Fruit fly (Drosophila melanogaster): ENCODE measurements around the gene Trc8.
A peak's percentile ranks its signal among the peaks of the same experiment; 100 is the strongest.

Trc8 gene

dm6 chr3R:29489209-29489608 is 14.4 kb downstream of the Trc8 start, which contains the start of the genes CG2321 and CG2006:
TSS of gene CG2321 (minus strand) at chr3R:29489265.
TSS of gene CG2006 (plus strand) at chr3R:29489468.
- TF ChIP-seq sisA (GFP tag; IDR thresholded peaks at IDR 0.05) = peak; percentile 62
- TF ChIP-seq tll (GFP tag; optimal IDR thresholded peaks at IDR 0.05) = peak in 1 of 2 experiments; percentile 74
- TF ChIP-seq CG15073 (GFP tag; optimal IDR thresholded peaks at IDR 0.05) = no peak
- TF ChIP-seq Dip2 (GFP tag; IDR thresholded peaks at IDR 0.05) = no peak
- peak; percentile 76 for TF ChIP-seq Vsx1 (GFP tag; optimal IDR thresholded peaks at IDR 0.05)
- TF ChIP-seq CG11093 (GFP tag; IDR thresholded peaks at IDR 0.05) = 0 out of 3 replicates have a peak, but pooled peaks have one; percentile 23
- TF ChIP-seq pnt (GFP tag; optimal IDR thresholded peaks at IDR 0.05) = peak; percentile 11
- no peak for TF ChIP-seq h (optimal IDR thresholded peaks at IDR 0.05)
- peak; percentile 19 for TF ChIP-seq CG18011 (GFP tag; optimal IDR thresholded peaks at IDR 0.05)
- TF ChIP-seq CG14050 (GFP tag; IDR thresholded peaks at IDR 0.05) = peak; percentile 40; the same call in 2 of the 3 replicates
- TF ChIP-seq E2f2 (GFP tag; IDR thresholded peaks at IDR 0.05) = peak; percentile 85
- peak; percentile 31; the same call in 1 of the 2 replicates for TF ChIP-seq Adf1 (GFP tag; IDR thresholded peaks at IDR 0.05)
- no peak for TF ChIP-seq emc (GFP tag; optimal IDR thresholded peaks at IDR 0.05)
- TF ChIP-seq CG31224 (GFP tag; IDR thresholded peaks at IDR 0.05) = 0 out of 2 replicates have a peak, but pooled peaks have one; percentile 5
- TF ChIP-seq CG16815 (GFP tag; optimal IDR thresholded peaks at IDR 0.05) = no peak
- peak; percentile 79 for TF ChIP-seq Xrp1 (GFP tag; IDR thresholded peaks at IDR 0.05)
- no peak for TF ChIP-seq sr (GFP tag; IDR thresholded peaks at IDR 0.05)
- TF ChIP-seq CG9609 (GFP tag; optimal IDR thresholded peaks at IDR 0.05) = no peak
- no peak for TF ChIP-seq da (GFP tag; optimal IDR thresholded peaks at IDR 0.05)
- TF ChIP-seq CG10959 (GFP tag; IDR thresholded peaks at IDR 0.05) = peak; percentile 54; the same call in 1 of the 2 replicates
- TF ChIP-seq Gsc (GFP tag; IDR thresholded peaks at IDR 0.05) = no peak
- TF ChIP-seq NK7.1 (GFP tag; optimal IDR thresholded peaks at IDR 0.05) = no peak
- peak; percentile 99 for TF ChIP-seq wek (GFP tag; optimal IDR thresholded peaks at IDR 0.05)
- TF ChIP-seq org-1 (GFP tag; optimal IDR thresholded peaks at IDR 0.05) = no peak
- TF ChIP-seq Asciz (GFP tag; optimal IDR thresholded peaks at IDR 0.05) = no peak
- TF ChIP-seq CG2202 (tag; optimal IDR thresholded peaks at IDR 0.05) = no peak
- TF ChIP-seq CG2199 (GFP tag; IDR thresholded peaks at IDR 0.05) = peak; percentile 57; the same call in 1 of the 3 replicates
- TF ChIP-seq CG7987 (GFP tag; optimal IDR thresholded peaks at IDR 0.05) = no peak
- no peak for TF ChIP-seq cad (GFP tag; optimal IDR thresholded peaks at IDR 0.05)
- peak; percentile 53 for TF ChIP-seq CG10979 (tag; optimal IDR thresholded peaks at IDR 0.05)
- peak; percentile 2 for TF ChIP-seq CG4820 (GFP tag; optimal IDR thresholded peaks at IDR 0.05)
- TF ChIP-seq maf-S (GFP tag; optimal IDR thresholded peaks at IDR 0.05) = peak; percentile 50
- peak; percentile 80 for TF ChIP-seq CG14710 (tag; optimal IDR thresholded peaks at IDR 0.05)
- TF ChIP-seq Elba2 (GFP tag; optimal IDR thresholded peaks at IDR 0.05) = no peak
- no peak for TF ChIP-seq CG14965 (GFP tag; optimal IDR thresholded peaks at IDR 0.05; ENCODE audit: borderline replicate concordance)
- peak; percentile 58 for TF ChIP-seq CG32772 (GFP tag; IDR thresholded peaks at IDR 0.05)
- peak; percentile 46; the same call in 1 of the 2 replicates for TF ChIP-seq E2f1 (GFP tag; IDR thresholded peaks at IDR 0.05)
- no peak for TF ChIP-seq CG10431 (GFP tag; optimal IDR thresholded peaks at IDR 0.05)
- no peak for TF ChIP-seq CG3407 (GFP tag; optimal IDR thresholded peaks at IDR 0.05)
- TF ChIP-seq CkIIα-i1 (GFP tag; IDR thresholded peaks at IDR 0.05) = no peak
- TF ChIP-seq TFAM (GFP tag; optimal IDR thresholded peaks at IDR 0.05) = no peak
- TF ChIP-seq ind (GFP tag; optimal IDR thresholded peaks at IDR 0.05) = peak; percentile 45
- TF ChIP-seq run (tag; optimal IDR thresholded peaks at IDR 0.05) = no peak
- TF ChIP-seq Nf-YB (GFP tag; optimal IDR thresholded peaks at IDR 0.05) = peak; percentile 10
- peak; percentile 57 for TF ChIP-seq gro (GFP tag; optimal IDR thresholded peaks at IDR 0.05)
- peak; percentile 39; the same call in 1 of the 2 replicates for TF ChIP-seq CG6689 (GFP tag; IDR thresholded peaks at IDR 0.05)
- TF ChIP-seq sd (tag; optimal IDR thresholded peaks at IDR 0.05) = no peak
- peak; percentile 92 for TF ChIP-seq CG9797 (GFP tag; optimal IDR thresholded peaks at IDR 0.05)
- TF ChIP-seq D19B (GFP tag; optimal IDR thresholded peaks at IDR 0.05) = no peak
- peak; percentile 83 for TF ChIP-seq Ets97D (GFP tag; optimal IDR thresholded peaks at IDR 0.05)
- TF ChIP-seq CG7963 (GFP tag; IDR thresholded peaks at IDR 0.05; ENCODE audit: partially characterized antibody) = no peak; the same call in 2 of the 3 replicates
- TF ChIP-seq ERR (GFP tag; optimal IDR thresholded peaks at IDR 0.05) = no peak
